Worm (Caenorhabditis elegans): ENCODE data around the gene tasp-1.

Gene tasp-1

DNA sequence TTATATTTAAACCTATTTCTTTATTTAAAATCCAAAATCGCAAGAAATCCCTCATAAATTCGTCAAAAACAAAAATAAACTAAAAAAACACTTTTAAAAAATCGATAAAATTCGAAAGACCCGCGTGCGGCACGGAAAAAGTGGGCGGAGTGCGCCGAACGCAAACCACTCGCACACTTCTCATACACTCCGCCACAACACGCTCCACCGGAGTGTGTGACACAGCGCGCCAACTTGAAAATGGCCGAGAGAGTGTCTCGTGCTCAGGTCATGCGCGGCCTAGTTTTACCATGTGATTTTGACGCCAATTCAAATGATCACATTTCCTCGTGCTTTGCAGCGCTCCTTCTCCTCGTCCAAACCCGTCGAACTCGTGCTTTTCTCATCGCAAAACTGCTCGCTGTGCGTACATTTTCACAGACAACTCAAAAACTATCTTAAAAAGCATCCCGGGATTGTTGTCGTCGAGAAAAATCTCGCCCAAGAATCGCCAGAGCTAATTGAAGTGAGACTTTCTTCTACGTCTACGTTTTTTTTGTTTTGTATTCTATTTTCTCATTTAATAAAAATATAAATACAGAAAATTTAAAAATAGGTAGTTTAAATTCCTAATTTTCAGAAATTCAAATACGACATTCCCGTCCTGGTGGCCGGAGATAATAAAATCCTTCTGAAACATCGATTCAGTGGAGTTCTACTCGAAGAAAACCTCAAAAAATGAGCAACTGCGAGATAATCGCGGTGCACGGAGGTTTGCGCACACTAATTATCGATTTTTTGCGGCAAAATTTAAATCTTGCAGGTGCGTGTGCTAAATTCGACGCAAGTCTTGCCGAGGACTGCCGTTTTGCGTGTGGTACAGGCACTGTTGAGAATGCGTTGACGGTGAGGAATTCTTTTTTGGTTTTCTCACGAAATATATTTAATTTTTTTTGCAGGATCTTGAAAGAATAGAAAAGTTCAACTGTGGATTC, at the start of gene tasp-1 (continued):
- peak; percentile 98 for TF ChIP-seq jun-1 (tag; optimal IDR thresholded peaks at IDR 0.05)
- peak; percentile 98 for TF ChIP-seq lim-7 (GFP tag; IDR thresholded peaks at IDR 0.05)
- TF ChIP-seq gei-8 (GFP tag; optimal IDR thresholded peaks at IDR 0.05) = peak; percentile 99
- peak; percentile 100 for TF ChIP-seq dpl-1 (GFP tag; optimal IDR thresholded peaks at IDR 0.05)
- peak; percentile 100 for TF ChIP-seq dve-1 (tag; optimal IDR thresholded peaks at IDR 0.05; ENCODE audit: insufficient read depth)
- peak; percentile 88 for TF ChIP-seq ceh-82 (tag; optimal IDR thresholded peaks at IDR 0.05)
- peak; percentile 91 for TF ChIP-seq ztf-7 (tag; optimal IDR thresholded peaks at IDR 0.05)
- peak; percentile 99 for TF ChIP-seq Y75B8A.6 (GFP tag; IDR thresholded peaks at IDR 0.05)
- peak; percentile 100 for TF ChIP-seq vab-7 (GFP tag; IDR thresholded peaks at IDR 0.05)
- TF ChIP-seq nhr-77 (tag; optimal IDR thresholded peaks at IDR 0.05) = peak; percentile 100
- peak; percentile 87 for TF ChIP-seq nhr-237 (tag; optimal IDR thresholded peaks at IDR 0.05)
- TF ChIP-seq zip-2 (tag; optimal IDR thresholded peaks at IDR 0.05) = peak; percentile 93
- peak; percentile 95 to 99 for TF ChIP-seq hif-1 (tag; optimal IDR thresholded peaks at IDR 0.05)
- TF ChIP-seq ces-1 (GFP tag; optimal IDR thresholded peaks at IDR 0.05) = peak; percentile 94
- peak; percentile 98 for TF ChIP-seq Y105C5A.15 (GFP tag; IDR thresholded peaks at IDR 0.05)
- peak; percentile 99 for TF ChIP-seq lin-29 (GFP tag; IDR thresholded peaks at IDR 0.05)
- peak; percentile 98 for TF ChIP-seq F37D6.2 (tag; optimal IDR thresholded peaks at IDR 0.05)
- TF ChIP-seq ztf-11 (tag; optimal IDR thresholded peaks at IDR 0.05) = peak; percentile 62
- TF ChIP-seq aly-2 (tag; optimal IDR thresholded peaks at IDR 0.05) = peak; percentile 94
- peak; percentile 100 for TF ChIP-seq ctbp-1 (GFP tag; IDR thresholded peaks at IDR 0.05)
- peak; percentile 100 for TF ChIP-seq mes-2 (tag; optimal IDR thresholded peaks at IDR 0.05; ENCODE audit: poor library complexity, severe bottlenecking)
- peak; percentile 96 for TF ChIP-seq ceh-28 (tag; optimal IDR thresholded peaks at IDR 0.05)
- TF ChIP-seq zfp-2 (tag; optimal IDR thresholded peaks at IDR 0.05) = peak; percentile 93
- TF ChIP-seq zfp-3 (GFP tag; conservative IDR thresholded peaks at IDR 0.05) = peak; percentile 100
- peak; percentile 99 for TF ChIP-seq lin-1 (GFP tag; IDR thresholded peaks at IDR 0.05)
- peak; percentile 30 for TF ChIP-seq ceh-62 (tag; optimal IDR thresholded peaks at IDR 0.05)
- TF ChIP-seq mep-1 (tag; optimal IDR thresholded peaks at IDR 0.05) = peak; percentile 100
- TF ChIP-seq madf-9 (GFP tag; conservative IDR thresholded peaks at IDR 0.05) = peak; percentile 100
- TF ChIP-seq unc-62 (GFP tag; optimal IDR thresholded peaks at IDR 0.05 in 1 of 2) = peak; percentile 68 to 100
- peak; percentile 90 for TF ChIP-seq unc-62 (tag; optimal IDR thresholded peaks at IDR 0.05)
- TF ChIP-seq mdt-29 (GFP tag; IDR thresholded peaks at IDR 0.05) = peak; percentile 100
- TF ChIP-seq fos-1 (tag; optimal IDR thresholded peaks at IDR 0.05) = peak; percentile 91
- TF ChIP-seq lin-15B (tag; optimal IDR thresholded peaks at IDR 0.05) = peak; percentile 99
- peak; percentile 93 for TF ChIP-seq snpc-1.2 (GFP tag; IDR thresholded peaks at IDR 0.05)
- TF ChIP-seq unc-130 (GFP tag; optimal IDR thresholded peaks at IDR 0.05) = peak; percentile 99
- TF ChIP-seq ama-1 (optimal IDR thresholded peaks at IDR 0.05) = peak; percentile 77
- peak; percentile 90 for TF ChIP-seq ceh-32 (tag; optimal IDR thresholded peaks at IDR 0.05; ENCODE audit: poor library complexity)
- peak; percentile 100 for TF ChIP-seq hlh-11 (tag; optimal IDR thresholded peaks at IDR 0.05)
- TF ChIP-seq T20F7.1 (GFP tag; optimal IDR thresholded peaks at IDR 0.05) = peak; percentile 99
- peak; percentile 100 for TF ChIP-seq hlh-30 (tag; optimal IDR thresholded peaks at IDR 0.05; ENCODE audit: insufficient read depth)
- TF ChIP-seq nhr-48 (tag; optimal IDR thresholded peaks at IDR 0.05) = peak; percentile 97
- TF ChIP-seq mxl-2 (GFP tag; conservative IDR thresholded peaks at IDR 0.05) = peak; percentile 95
- TF ChIP-seq F44E2.7 (GFP tag; IDR thresholded peaks at IDR 0.05) = peak; percentile 100
- peak; percentile 99 for TF ChIP-seq daf-19 (GFP tag; conservative IDR thresholded peaks at IDR 0.05)
- TF ChIP-seq Y5F2A.4 (GFP tag; optimal IDR thresholded peaks at IDR 0.05) = peak; percentile 96
- TF ChIP-seq Y48G9A.11 (GFP tag; IDR thresholded peaks at IDR 0.05) = peak; percentile 96
- TF ChIP-seq zip-11 (GFP tag; IDR thresholded peaks at IDR 0.05) = peak; percentile 80; the same call in 1 of the 2 replicates
- peak; percentile 96 for TF ChIP-seq ZK337.2 (GFP tag; IDR thresholded peaks at IDR 0.05)
- peak; percentile 79 for TF ChIP-seq attf-4 (tag; optimal IDR thresholded peaks at IDR 0.05)
